In genomic region chr3R:9771519-9771972, dm6 we compare ENCODE assay signal across 5 fruit fly cellular contexts.
A peak's percentile ranks its signal among the peaks of the same experiment; 100 is the strongest.
TF ChIP-seq lines count a peak whose summit lies in the region.

Gene CG9471, minus strand, starts transcription at chr3R:9771542.

- TF ChIP-seq CTCF in whole organism, embryonic (GFP tag; optimal IDR thresholded peaks at IDR 0.05; lab: Kevin White, UChicago) = peak; percentile 26

TF ChIP-seq in whole organism, adult, 20 proteins besides CTCF, POLR2A, EP300 and RAD21 (continues in another document):
- TF ChIP-seq Crg-1 (GFP tag; optimal IDR thresholded peaks at IDR 0.05; lab: Kevin White, UChicago) (peak; percentile 88), CG5204 (GFP tag; optimal IDR thresholded peaks at IDR 0.05; lab: Kevin White, UChicago) (peak; percentile 97), CG11617 (GFP tag; optimal IDR thresholded peaks at IDR 0.05; lab: Kevin White, UChicago) (peak; percentile 96), CG1620 (GFP tag; optimal IDR thresholded peaks at IDR 0.05; lab: Kevin White, UChicago) (peak; percentile 95), cnc (optimal IDR thresholded peaks at IDR 0.05; lab: Kevin White, UChicago) (no peak), Hr96 (GFP tag; optimal IDR thresholded peaks at IDR 0.05; lab: Kevin White, UChicago) (peak; percentile 95), Clk (GFP tag; optimal IDR thresholded peaks at IDR 0.05; lab: Kevin White, UChicago) (peak; percentile 91), toe (GFP tag; optimal IDR thresholded peaks at IDR 0.05; lab: Kevin White, UChicago) (peak; percentile 96), CG7101 (tag; optimal IDR thresholded peaks at IDR 0.05; lab: Kevin White, UChicago) (peak; percentile 97), kay (GFP tag; lab: Kevin White, UChicago; ENCODE audit: borderline replicate concordance) (no peak), bab1 (GFP tag; optimal IDR thresholded peaks at IDR 0.05; lab: Kevin White, UChicago) (peak; percentile 98), cic (GFP tag; optimal IDR thresholded peaks at IDR 0.05; lab: Kevin White, UChicago) (peak; percentile 94), CG7045 (GFP tag; optimal IDR thresholded peaks at IDR 0.05; lab: Kevin White, UChicago) (peak; percentile 94), pad (GFP tag; optimal IDR thresholded peaks at IDR 0.05; lab: Kevin White, UChicago) (peak; percentile 84), CG12768 (GFP tag; optimal IDR thresholded peaks at IDR 0.05; lab: Kevin White, UChicago) (peak; percentile 97), Mnt (GFP tag; optimal IDR thresholded peaks at IDR 0.05; lab: Kevin White, UChicago) (peak; percentile 92), ovo (GFP tag; optimal IDR thresholded peaks at IDR 0.05; lab: Kevin White, UChicago) (peak; percentile 88), tj (GFP tag; optimal IDR thresholded peaks at IDR 0.05; lab: Kevin White, UChicago) (peak; percentile 78)

TF ChIP-seq in whole organism, embryonic, 481 proteins besides CTCF, POLR2A, EP300 and RAD21 (continues in another document):
- TF ChIP-seq CG9817 (tag; optimal IDR thresholded peaks at IDR 0.05; lab: Kevin White, UChicago) = peak; percentile 92
- peak; percentile 86 for TF ChIP-seq corto (GFP tag; optimal IDR thresholded peaks at IDR 0.05; lab: Kevin White, UChicago)
- TF ChIP-seq CG1603 (tag; optimal IDR thresholded peaks at IDR 0.05; lab: Kevin White, UChicago) = peak; percentile 84
- no peak for TF ChIP-seq tna (GFP tag; IDR thresholded peaks at IDR 0.05; lab: Robert Waterston, UW; ENCODE audit: partially characterized antibody)
- TF ChIP-seq Jarid2 (GFP tag; optimal IDR thresholded peaks at IDR 0.05; lab: Kevin White, UChicago) = peak; percentile 62
- peak; percentile 89 for TF ChIP-seq slp2 (GFP tag; optimal IDR thresholded peaks at IDR 0.05; lab: Kevin White, UChicago)
- TF ChIP-seq wek (GFP tag; optimal IDR thresholded peaks at IDR 0.05; lab: Kevin White, UChicago) = peak; percentile 73
- TF ChIP-seq CG17359 (tag; optimal IDR thresholded peaks at IDR 0.05; lab: Kevin White, UChicago) = peak; percentile 92
- TF ChIP-seq Optix (GFP tag; IDR thresholded peaks at IDR 0.05; lab: Robert Waterston, UW) = peak; percentile 48; the same call in 1 of the 3 replicates
- peak; percentile 91 for TF ChIP-seq CG32772 (GFP tag; IDR thresholded peaks at IDR 0.05; lab: Robert Waterston, UW)
- peak; percentile 16 for TF ChIP-seq CG17186 (GFP tag; optimal IDR thresholded peaks at IDR 0.05; lab: Kevin White, UChicago)
- TF ChIP-seq CG9727 (GFP tag; optimal IDR thresholded peaks at IDR 0.05; lab: Kevin White, UChicago) = peak; percentile 92
- peak in 1 of 2 experiments; percentile 38 for TF ChIP-seq crp (GFP tag; optimal IDR thresholded peaks at IDR 0.05; lab: Kevin White, UChicago)
- TF ChIP-seq CG32767 (GFP tag; IDR thresholded peaks at IDR 0.05; lab: Robert Waterston, UW) = peak; percentile 88; the same call in 1 of the 2 replicates
- TF ChIP-seq fru (optimal IDR thresholded peaks at IDR 0.05; lab: Kevin White, UChicago) = no peak
- TF ChIP-seq NfI (GFP tag; optimal IDR thresholded peaks at IDR 0.05; lab: Kevin White, UChicago) = peak; percentile 91
- no peak for TF ChIP-seq CG15479 (GFP tag; optimal IDR thresholded peaks at IDR 0.05; lab: Kevin White, UChicago)
- peak; percentile 83 for TF ChIP-seq Atf3 (GFP tag; optimal IDR thresholded peaks at IDR 0.05; lab: Kevin White, UChicago)

TF ChIP-seq in whole organism, prepupa, 60 proteins besides CTCF, POLR2A, EP300 and RAD21 (continues in another document):
- TF ChIP-seq eg (GFP tag; IDR thresholded peaks at IDR 0.05; lab: Robert Waterston, UW) (peak; percentile 97), CG6163 (GFP tag; IDR thresholded peaks at IDR 0.05; lab: Robert Waterston, UW) (peak; percentile 97), CG1621 (tag; optimal IDR thresholded peaks at IDR 0.05; lab: Kevin White, UChicago) (peak; percentile 90), Hr39 (GFP tag; optimal IDR thresholded peaks at IDR 0.05; lab: Kevin White, UChicago) (peak; percentile 97), Hr4 (GFP tag; optimal IDR thresholded peaks at IDR 0.05; lab: Kevin White, UChicago) (peak; percentile 96), cyc (GFP tag; optimal IDR thresholded peaks at IDR 0.05; lab: Kevin White, UChicago) (peak; percentile 96), ss (GFP tag; optimal IDR thresholded peaks at IDR 0.05; lab: Kevin White, UChicago) (peak; percentile 81 to 89), Blimp-1 (GFP tag; optimal IDR thresholded peaks at IDR 0.05; lab: Kevin White, UChicago) (peak; percentile 81), dsx (GFP tag; optimal IDR thresholded peaks at IDR 0.05; lab: Kevin White, UChicago; ENCODE audit: poor library complexity, severe bottlenecking) (peak; percentile 93), CG6792 (GFP tag; optimal IDR thresholded peaks at IDR 0.05; lab: Kevin White, UChicago) (peak; percentile 96), CG34406 (GFP tag; optimal IDR thresholded peaks at IDR 0.05; lab: Kevin White, UChicago) (peak; percentile 95), Gug (GFP tag; IDR thresholded peaks at IDR 0.05; lab: Robert Waterston, UW) (peak; percentile 91), CG3032 (tag; optimal IDR thresholded peaks at IDR 0.05; lab: Kevin White, UChicago) (peak; percentile 89), fd85E (GFP tag; optimal IDR thresholded peaks at IDR 0.05; lab: Kevin White, UChicago) (peak; percentile 83), CG6276 (GFP tag; optimal IDR thresholded peaks at IDR 0.05; lab: Kevin White, UChicago) (peak; percentile 90), acj6 (GFP tag; optimal IDR thresholded peaks at IDR 0.05; lab: Kevin White, UChicago) (peak; percentile 96), CG8319 (GFP tag; optimal IDR thresholded peaks at IDR 0.05; lab: Kevin White, UChicago) (peak; percentile 91), CG6808 (GFP tag; optimal IDR thresholded peaks at IDR 0.05; lab: Kevin White, UChicago) (peak; percentile 87), Eip78C (GFP tag; lab: Kevin White, UChicago) (peak; percentile 99)

TF ChIP-seq in whole organism, pupa, 21 proteins besides CTCF, POLR2A, EP300 and RAD21:
- TF ChIP-seq CG14655 (GFP tag; optimal IDR thresholded peaks at IDR 0.05; lab: Kevin White, UChicago) (no peak), Ets98B (GFP tag; IDR thresholded peaks at IDR 0.05; lab: Robert Waterston, UW) (peak; percentile 95), CG17806 (tag; optimal IDR thresholded peaks at IDR 0.05; lab: Kevin White, UChicago) (peak; percentile 93), fd96Ca (GFP tag; IDR thresholded peaks at IDR 0.05; lab: Robert Waterston, UW) (peak; percentile 42; the same call in 1 of the 3 replicates), CG9948 (tag; optimal IDR thresholded peaks at IDR 0.05; lab: Kevin White, UChicago) (peak; percentile 89), gl (tag; optimal IDR thresholded peaks at IDR 0.05; lab: Kevin White, UChicago) (peak; percentile 77), CG10348 (GFP tag; IDR thresholded peaks at IDR 0.05; lab: Robert Waterston, UW) (peak; percentile 59), CG8301 (tag; optimal IDR thresholded peaks at IDR 0.05; lab: Kevin White, UChicago) (peak; percentile 91), CG34367 (tag; optimal IDR thresholded peaks at IDR 0.05; lab: Kevin White, UChicago) (peak; percentile 89), CG12605 (GFP tag; IDR thresholded peaks at IDR 0.05; lab: Robert Waterston, UW) (peak; percentile 94), CG32121 (GFP tag; IDR thresholded peaks at IDR 0.05; lab: Robert Waterston, UW) (peak; percentile 91), CG15710 (tag; optimal IDR thresholded peaks at IDR 0.05; lab: Kevin White, UChicago) (peak; percentile 91), CG8159 (tag; optimal IDR thresholded peaks at IDR 0.05; lab: Kevin White, UChicago) (peak; percentile 91), CG13204 (GFP tag; optimal IDR thresholded peaks at IDR 0.05; lab: Kevin White, UChicago) (no peak), D1 (tag; optimal IDR thresholded peaks at IDR 0.05; lab: Kevin White, UChicago) (no peak), Pif1A (GFP tag; optimal IDR thresholded peaks at IDR 0.05; lab: Kevin White, UChicago) (peak; percentile 95), Pif1B (GFP tag; optimal IDR thresholded peaks at IDR 0.05; lab: Kevin White, UChicago) (peak; percentile 93), rn (GFP tag; IDR thresholded peaks at IDR 0.05; lab: Robert Waterston, UW) (peak; percentile 82), Snoo (tag; optimal IDR thresholded peaks at IDR 0.05; lab: Kevin White, UChicago) (peak; percentile 92), EcR (GFP tag; optimal IDR thresholded peaks at IDR 0.05; lab: Kevin White, UChicago) (peak; percentile 25), CG4496 (GFP tag; IDR thresholded peaks at IDR 0.05; lab: Robert Waterston, UW) (peak; percentile 97)

TF ChIP-seq in whole organism, wandering third instar larva, 38 proteins besides CTCF, POLR2A, EP300 and RAD21 (continues in another document):
- TF ChIP-seq CG32264 (GFP tag; optimal IDR thresholded peaks at IDR 0.05; lab: Kevin White, UChicago) (peak; percentile 92), Rel (GFP tag; optimal IDR thresholded peaks at IDR 0.05; lab: Kevin White, UChicago) (peak; percentile 89), Rel (tag; optimal IDR thresholded peaks at IDR 0.05; lab: Kevin White, UChicago) (peak; percentile 87), Mio (GFP tag; optimal IDR thresholded peaks at IDR 0.05; lab: Kevin White, UChicago) (peak; percentile 73), N (GFP tag; optimal IDR thresholded peaks at IDR 0.05; lab: Kevin White, UChicago) (no peak), psq (GFP tag; optimal IDR thresholded peaks at IDR 0.05; lab: Kevin White, UChicago) (peak; percentile 94), usp (GFP tag; optimal IDR thresholded peaks at IDR 0.05; lab: Kevin White, UChicago) (no peak), Vsx2 (GFP tag; optimal IDR thresholded peaks at IDR 0.05; lab: Kevin White, UChicago; ENCODE audit: partially characterized antibody) (no peak), Hr83 (GFP tag; optimal IDR thresholded peaks at IDR 0.05; lab: Kevin White, UChicago; ENCODE audit: poor library complexity, severe bottlenecking) (peak; percentile 41), pan (optimal IDR thresholded peaks at IDR 0.05; lab: Kevin White, UChicago) (no peak), HLH106 (tag; optimal IDR thresholded peaks at IDR 0.05; lab: Kevin White, UChicago) (peak; percentile 95), OdsH (GFP tag; optimal IDR thresholded peaks at IDR 0.05; lab: Kevin White, UChicago) (peak; percentile 98), Hr78 (GFP tag; optimal IDR thresholded peaks at IDR 0.05; lab: Kevin White, UChicago) (no peak), CG9705 (GFP tag; optimal IDR thresholded peaks at IDR 0.05; lab: Kevin White, UChicago) (peak; percentile 88), dsf (GFP tag; optimal IDR thresholded peaks at IDR 0.05; lab: Kevin White, UChicago; ENCODE audit: borderline replicate concordance) (peak; percentile 87), Jra (GFP tag; optimal IDR thresholded peaks at IDR 0.05; lab: Kevin White, UChicago) (peak; percentile 97), h (GFP tag; optimal IDR thresholded peaks at IDR 0.05; lab: Kevin White, UChicago) (peak; percentile 99), woc (GFP tag; optimal IDR thresholded peaks at IDR 0.05; lab: Kevin White, UChicago) (peak; percentile 97), foxo (GFP tag; optimal IDR thresholded peaks at IDR 0.05; lab: Kevin White, UChicago) (peak; percentile 53 to 99), Sp1 (GFP tag; optimal IDR thresholded peaks at IDR 0.05; lab: Kevin White, UChicago) (peak; percentile 96), ey (GFP tag; optimal IDR thresholded peaks at IDR 0.05; lab: Kevin White, UChicago) (peak; percentile 98), GATAd (GFP tag; optimal IDR thresholded peaks at IDR 0.05; lab: Kevin White, UChicago) (peak; percentile 86), fru (GFP tag; optimal IDR thresholded peaks at IDR 0.05; lab: Kevin White, UChicago) (peak; percentile 98)
